Worm (Caenorhabditis elegans) whole organism, L4 larva: Measurements from ENCODE around the gene spp-27.

Experiments
- F37D6.2 ChIP-seq: sonication (generic microtip); optimal IDR thresholded peaks from 2 replicates; lab custom pipeline; 2016; ENCODE audit warnings: mild to moderate bottlenecking, missing genetic modification characterization, missing compliant biosample characterization
- F49E8.2 ChIP-seq: sonication (generic microtip); optimal IDR thresholded peaks from 2 replicates; lab custom pipeline; 2016; ENCODE audit warnings: missing compliant biosample characterization, mild to moderate bottlenecking, missing genetic modification characterization, borderline replicate concordance
- R02D3.7 ChIP-seq: fragments of 150-350 bp; sonication (generic microtip); optimal IDR thresholded peaks from 3 replicates; lab custom pipeline; 2014; ENCODE audit warnings: missing biosample characterization, missing genetic modification characterization
- T20F7.1 ChIP-seq: fragments of 200-800 bp; sonication (Bioruptor generic); optimal IDR thresholded peaks from 2 replicates; lab custom pipeline; 2018; ENCODE audit warnings: mild to moderate bottlenecking, missing genetic modification characterization, missing compliant biosample characterization
- Y48G9A.11 ChIP-seq: fragments of 200-800 bp; sonication (Bioruptor generic); IDR thresholded peaks from 2 replicates; pipeline ENCODE4 v1.3.6; 2022; ENCODE audit warnings: missing genetic modification reagents, missing genetic modification characterization, missing compliant biosample characterization
- Y75B8A.6 ChIP-seq: fragments of 200-800 bp; sonication (Bioruptor generic); IDR thresholded peaks from 2 replicates; pipeline ENCODE4 v1.3.6; 2022; ENCODE audit warnings: missing genetic modification reagents, missing genetic modification characterization, missing compliant biosample characterization
- ZK546.5 ChIP-seq, 2 experiments: sonication (generic microtip); optimal IDR thresholded peaks; 2 replicates each; lab custom pipeline; 2017; ENCODE audit warnings: missing biosample characterization in 2 of 2, missing genetic modification characterization in 2 of 2
- aly-2 ChIP-seq: sonication (generic microtip); optimal IDR thresholded peaks from 2 replicates; lab custom pipeline; 2018; ENCODE audit warnings: missing biosample characterization, missing genetic modification characterization
- ceh-20 ChIP-seq: fragments of 200-800 bp; sonication (Bioruptor generic); IDR thresholded peaks from 2 replicates; pipeline ENCODE4 v1.3.6; 2022; ENCODE audit warnings: missing genetic modification reagents, missing genetic modification characterization, missing compliant biosample characterization
- ceh-82 ChIP-seq: sonication (generic microtip); optimal IDR thresholded peaks from 2 replicates; lab custom pipeline; 2017; ENCODE audit warnings: missing biosample characterization, missing genetic modification characterization
- daf-16 ChIP-seq, 3 experiments: sonication (generic microtip); optimal IDR thresholded peaks; 2 replicates each; lab custom pipeline; 2016 to 2017; ENCODE audit warnings: missing genetic modification characterization in 3 of 3, missing genetic modification reagents in 3 of 3, mild to moderate bottlenecking in 2 of 3, missing compliant biosample characterization in 2 of 3, missing biosample characterization in 1 of 3, moderate library complexity in 1 of 3
- dmd-6 ChIP-seq: fragments of 200-800 bp; sonication (Bioruptor generic); IDR thresholded peaks from 2 replicates; pipeline ENCODE4 v1.3.6; 2022; ENCODE audit warnings: missing genetic modification reagents, missing genetic modification characterization, missing compliant biosample characterization
- duxl-1 ChIP-seq: sonication (generic microtip); optimal IDR thresholded peaks from 2 replicates; lab custom pipeline; 2016; ENCODE audit warnings: mild to moderate bottlenecking, missing genetic modification characterization, moderate library complexity, missing compliant biosample characterization; ENCODE audit not compliant: poor library complexity
- dve-1 ChIP-seq: sonication (generic microtip); optimal IDR thresholded peaks from 2 replicates; lab custom pipeline; 2017; ENCODE audit warnings: antibody characterized with exemption, mild to moderate bottlenecking, missing genetic modification characterization, missing compliant biosample characterization; ENCODE audit not compliant: insufficient read depth
- egl-27 ChIP-seq: sonication (generic microtip); optimal IDR thresholded peaks from 3 replicates; lab custom pipeline; 2017; ENCODE audit warnings: missing biosample characterization, missing genetic modification reagents, missing genetic modification characterization
- egl-43 ChIP-seq: fragments of 200-800 bp; sonication (Bioruptor generic); IDR thresholded peaks from 2 replicates; pipeline ENCODE4 v1.3.6; 2022; ENCODE audit warnings: missing genetic modification reagents, missing genetic modification characterization, missing compliant biosample characterization
- hlh-11 ChIP-seq: fragments of 200-800 bp; sonication (Bioruptor generic); optimal IDR thresholded peaks from 2 replicates; lab custom pipeline; 2018; ENCODE audit warnings: mild to moderate bottlenecking, missing genetic modification characterization, missing compliant biosample characterization
- hlh-30 ChIP-seq: sonication (generic microtip); optimal IDR thresholded peaks from 2 replicates; lab custom pipeline; 2017; ENCODE audit warnings: antibody characterized with exemption, mild to moderate bottlenecking, missing genetic modification characterization, missing compliant biosample characterization; ENCODE audit not compliant: insufficient read depth
- hmg-1.1 ChIP-seq: fragments of 200-800 bp; sonication (Bioruptor generic); IDR thresholded peaks from 2 replicates; pipeline ENCODE4 v1.3.6; 2022; ENCODE audit warnings: missing genetic modification reagents, missing genetic modification characterization, missing compliant biosample characterization
- lim-7 ChIP-seq: fragments of 200-800 bp; sonication (Bioruptor generic); IDR thresholded peaks from 2 replicates; pipeline ENCODE4 v1.3.6; 2022; ENCODE audit warnings: missing genetic modification characterization, missing compliant biosample characterization
- lin-15B ChIP-seq: fragments of 150-350 bp; sonication (generic microtip); optimal IDR thresholded peaks from 3 replicates; lab custom pipeline; 2014; ENCODE audit warnings: missing biosample characterization, missing genetic modification characterization
- lsy-2 ChIP-seq, 2 experiments: fragments of 150-350 bp in 1 of 2; sonication (generic microtip) in 1 of 2; optimal IDR thresholded peaks; 2 replicates each; lab custom pipeline; 2014 to 2017; ENCODE audit warnings: missing biosample characterization in 2 of 2, missing genetic modification characterization in 2 of 2
- mdt-29 ChIP-seq: fragments of 200-800 bp; sonication (Bioruptor generic); IDR thresholded peaks from 2 replicates; pipeline ENCODE4 v1.3.6; 2022; ENCODE audit warnings: missing genetic modification reagents, missing genetic modification characterization, missing compliant biosample characterization
- mep-1 ChIP-seq: fragments of 150-350 bp; sonication (generic microtip); optimal IDR thresholded peaks from 3 replicates; lab custom pipeline; 2014; ENCODE audit warnings: missing biosample characterization, missing genetic modification characterization
- mes-2 ChIP-seq: sonication (generic microtip); optimal IDR thresholded peaks from 2 replicates; lab custom pipeline; 2016; ENCODE audit warnings: missing genotype, mild to moderate bottlenecking, missing genetic modification characterization, missing compliant biosample characterization; ENCODE audit not compliant: poor library complexity, severe bottlenecking
- mxl-2 ChIP-seq: fragments of 200-800 bp; sonication (Bioruptor generic); conservative IDR thresholded peaks from 2 replicates; pipeline ENCODE4 v1.3.6; 2022; ENCODE audit warnings: missing genetic modification reagents, missing genetic modification characterization, missing compliant biosample characterization
- mxl-3 ChIP-seq: fragments of 200-800 bp; sonication (Bioruptor generic); optimal IDR thresholded peaks from 2 replicates; lab custom pipeline; 2018; ENCODE audit warnings: mild to moderate bottlenecking, missing genetic modification characterization, missing compliant biosample characterization
- nhr-11 ChIP-seq: fragments of 150-350 bp; optimal IDR thresholded peaks from 2 replicates; lab custom pipeline; 2014; ENCODE audit warnings: missing biosample characterization, missing genetic modification characterization
- nhr-111 ChIP-seq: fragments of 200-800 bp; sonication (Bioruptor generic); optimal IDR thresholded peaks from 2 replicates; lab custom pipeline; 2018; ENCODE audit warnings: mild to moderate bottlenecking, missing genetic modification characterization, missing compliant biosample characterization
- nhr-237 ChIP-seq: sonication (generic microtip); optimal IDR thresholded peaks from 2 replicates; lab custom pipeline; 2017; ENCODE audit warnings: missing biosample characterization, missing genetic modification characterization
- nhr-25 ChIP-seq: sonication (generic microtip); optimal IDR thresholded peaks from 2 replicates; lab custom pipeline; 2017; ENCODE audit warnings: missing genetic modification characterization, mild to moderate bottlenecking, missing compliant biosample characterization, antibody characterized with exemption, moderate library complexity, borderline replicate concordance; ENCODE audit not compliant: insufficient read depth
- nhr-28 ChIP-seq: fragments of 150-350 bp; optimal IDR thresholded peaks from 2 replicates; lab custom pipeline; 2014; ENCODE audit warnings: missing biosample characterization, missing genetic modification characterization
- nhr-6 ChIP-seq: fragments of 150-350 bp; optimal IDR thresholded peaks from 2 replicates; lab custom pipeline; 2014; ENCODE audit warnings: missing biosample characterization, missing genetic modification characterization
- nhr-76 ChIP-seq: fragments of 150-350 bp; optimal IDR thresholded peaks from 2 replicates; lab custom pipeline; 2014; ENCODE audit warnings: missing biosample characterization, missing genetic modification characterization
- nhr-77 ChIP-seq: fragments of 150-350 bp; optimal IDR thresholded peaks from 2 replicates; lab custom pipeline; 2014; ENCODE audit warnings: missing biosample characterization, missing genetic modification characterization
- rbr-2 ChIP-seq: sonication (generic microtip); optimal IDR thresholded peaks from 2 replicates; lab custom pipeline; 2016; ENCODE audit warnings: missing genotype, missing genetic modification characterization, missing compliant biosample characterization
- saeg-2 ChIP-seq: fragments of 200-800 bp; sonication (Bioruptor generic); IDR thresholded peaks from 2 replicates; pipeline ENCODE4 v1.3.6; 2022; ENCODE audit warnings: missing genetic modification reagents, missing genetic modification characterization, missing compliant biosample characterization
- tag-97 ChIP-seq: fragments of 200-800 bp; sonication (Bioruptor generic); IDR thresholded peaks from 2 replicates; pipeline ENCODE4 v1.3.6; 2022; ENCODE audit warnings: missing genetic modification characterization, missing compliant biosample characterization
- tra-1 ChIP-seq: fragments of 200-800 bp; sonication (Bioruptor generic); IDR thresholded peaks from 2 replicates; pipeline ENCODE4 v1.3.6; 2022; ENCODE audit warnings: missing genetic modification reagents, missing genetic modification characterization, missing compliant biosample characterization
- unc-39 ChIP-seq: sonication (generic microtip); optimal IDR thresholded peaks from 2 replicates; lab custom pipeline; 2017; ENCODE audit warnings: missing biosample characterization, missing genetic modification characterization
- unc-62 ChIP-seq, 3 experiments: fragments of 150-350 bp in 1 of 3; sonication (generic microtip); optimal IDR thresholded peaks in 2 of 3; peaks in 1 of 3; 1 replicate in 1 of 3; 2 replicates in 2 of 3; lab custom pipeline; 2014 to 2017; ENCODE audit warnings: missing biosample characterization in 3 of 3, missing genetic modification characterization in 3 of 3, missing genetic modification reagents in 3 of 3, missing genotype in 1 of 3
- zfp-2 ChIP-seq: sonication (generic microtip); optimal IDR thresholded peaks from 2 replicates; lab custom pipeline; 2016; ENCODE audit warnings: mild to moderate bottlenecking, missing genetic modification characterization, missing compliant biosample characterization
- zfp-3 ChIP-seq: fragments of 200-800 bp; sonication (Bioruptor generic); conservative IDR thresholded peaks from 2 replicates; pipeline ENCODE4 v1.3.6; 2022; ENCODE audit warnings: missing genetic modification reagents, missing genetic modification characterization, missing compliant biosample characterization
- ztf-11 ChIP-seq: fragments of 150-350 bp; optimal IDR thresholded peaks from 2 replicates; lab custom pipeline; 2014; ENCODE audit warnings: missing biosample characterization, missing genetic modification characterization
- ztf-7 ChIP-seq: fragments of 150-350 bp; optimal IDR thresholded peaks from 2 replicates; lab custom pipeline; 2014; ENCODE audit warnings: missing biosample characterization, missing genetic modification characterization

The spp-27 gene

ce11 chrV:6538323-6538722 lies 18.6 kb downstream of the spp-27 start:
- TF ChIP-seq duxl-1 (tag; lab: Kevin White, UChicago) (no peak), mdt-29 (no peak), egl-43 (0 out of 2 replicates have a peak, but pooled peaks have one; percentile 58), hlh-11 (tag; lab: Kevin White, UChicago) (peak; percentile 3), daf-16 (GFP tag; optimal IDR thresholded peaks at IDR 0.05; lab: Kevin White, UChicago) (no peak), daf-16 (tag; optimal IDR thresholded peaks at IDR 0.05; lab: Kevin White, UChicago) (peak; percentile 28), nhr-11 (peak; percentile 21), mep-1 (peak; percentile 6), hmg-1.1 (GFP tag; lab: Robert Waterston, UW) (peak; percentile 44; the same call in 1 of the 2 replicates), rbr-2 (tag; lab: Kevin White, UChicago) (peak; percentile 51), zfp-3 (no peak), aly-2 (no peak), F37D6.2 (peak; percentile 10), ztf-11 (tag; lab: Kevin White, UChicago) (no peak), mxl-3 (GFP tag; lab: Kevin White, UChicago) (peak; percentile 57), unc-62 (GFP tag; optimal IDR thresholded peaks at IDR 0.05 in 1 of 2; lab: Kevin White, UChicago) (peak in 1 of 2 experiments; percentile 89), unc-62 (tag; optimal IDR thresholded peaks at IDR 0.05; lab: Kevin White, UChicago) (no peak)
- TF ChIP-seq, all 104 proteins: peak for 10

ce11 chrV:6533030-6533429 lies 23.9 kb downstream of the spp-27 start, which contains the start of gene hpo-26:
hpo-26 (minus strand) TSS chrV:6533060.
- TF ChIP-seq rbr-2 (tag; lab: Kevin White, UChicago) (no peak), egl-27 (tag; lab: Kevin White, UChicago) (no peak), egl-43 (0 out of 2 replicates have a peak, but pooled peaks have one; percentile 4), ceh-20 (no peak), tag-97 (GFP tag; lab: Robert Waterston, UW) (no peak), T20F7.1 (GFP tag; lab: Kevin White, UChicago) (no peak), R02D3.7 (tag; lab: Kevin White, UChicago) (no peak), daf-16 (GFP tag; optimal IDR thresholded peaks at IDR 0.05; lab: Kevin White, UChicago) (no peak), daf-16 (tag; optimal IDR thresholded peaks at IDR 0.05; lab: Kevin White, UChicago) (peak; percentile 75), Y75B8A.6 (GFP tag; lab: Robert Waterston, UW) (no peak), lin-15B (tag; lab: Kevin White, UChicago) (no peak), ztf-7 (tag; lab: Kevin White, UChicago) (no peak), Y48G9A.11 (no peak), mes-2 (peak; percentile 5)

- TF ChIP-seq nhr-25 (tag; lab: Kevin White, UChicago) (no peak), lsy-2 (tag; optimal IDR thresholded peaks at IDR 0.05; lab: Kevin White, UChicago) (no peak), mxl-2 (GFP tag; lab: Robert Waterston, UW) (no peak), daf-16 (GFP tag; optimal IDR thresholded peaks at IDR 0.05; lab: Kevin White, UChicago) (no peak), daf-16 (tag; optimal IDR thresholded peaks at IDR 0.05; lab: Kevin White, UChicago) (peak; percentile 69), dmd-6 (GFP tag; lab: Robert Waterston, UW) (peak; percentile 89), nhr-6 (tag; lab: Kevin White, UChicago) (no peak), nhr-76 (no peak), ZK546.5 (tag; optimal IDR thresholded peaks at IDR 0.05; lab: Kevin White, UChicago) (no peak), ceh-82 (tag; lab: Kevin White, UChicago) (no peak), dve-1 (tag; lab: Kevin White, UChicago) (peak; percentile 63), tra-1 (GFP tag; lab: Robert Waterston, UW) (peak; percentile 54; the same call in 1 of the 2 replicates), ztf-11 (tag; lab: Kevin White, UChicago) (no peak), nhr-28 (peak; percentile 71), nhr-237 (no peak), F49E8.2 (tag; lab: Kevin White, UChicago) (no peak), mxl-3 (GFP tag; lab: Kevin White, UChicago) (peak; percentile 52), hlh-30 (tag; lab: Kevin White, UChicago) (no peak), nhr-77 (tag; lab: Kevin White, UChicago) (peak; percentile 6), ceh-20 (no peak), T20F7.1 (GFP tag; lab: Kevin White, UChicago) (no peak), ztf-7 (tag; lab: Kevin White, UChicago) (no peak), Y48G9A.11 (no peak), zfp-2 (tag; lab: Kevin White, UChicago) (no peak), unc-39 (tag; lab: Kevin White, UChicago) (no peak), nhr-111 (GFP tag; lab: Kevin White, UChicago) (no peak), saeg-2 (GFP tag; lab: Robert Waterston, UW) (no peak), lim-7 (GFP tag; lab: Robert Waterston, UW) (no peak), mes-2 (no peak), egl-43 (no peak)
Measured at ce11 chrV:6524757-6525156, 32.2 kb downstream of the spp-27 start, which contains the start of gene acs-1. acs-1 (plus strand) TSS chrV:6524989.
